Worm (Caenorhabditis elegans) whole organism, early embryonic: ENCODE data around the gene R09F10.8.

Experiments used
- B0310.2 ChIP-seq: sonication (generic microtip); optimal IDR thresholded peaks from 2 replicates; lab custom pipeline; 2016; ENCODE audit warnings: mild to moderate bottlenecking, missing genetic modification characterization, missing compliant biosample characterization
- F13C5.2 ChIP-seq: sonication (generic microtip); optimal IDR thresholded peaks from 2 replicates; lab custom pipeline; 2017; ENCODE audit warnings: mild to moderate bottlenecking, missing genetic modification characterization, inconsistent platforms, missing compliant biosample characterization
- aly-1 ChIP-seq: sonication (generic microtip); optimal IDR thresholded peaks from 2 replicates; lab custom pipeline; 2016; ENCODE audit warnings: missing genetic modification characterization, missing compliant biosample characterization
- ama-1 ChIP-seq: fragments of 150-350 bp; optimal IDR thresholded peaks from 2 replicates; lab custom pipeline; 2014
- ceh-36 ChIP-seq: sonication (generic microtip); optimal IDR thresholded peaks from 2 replicates; lab custom pipeline; 2016; ENCODE audit warnings: missing genetic modification characterization, inconsistent platforms, missing compliant biosample characterization
- flt-1 ChIP-seq: fragments of 200-800 bp; sonication (Bioruptor generic); IDR thresholded peaks from 2 replicates; pipeline ENCODE4 v1.3.6; 2022; ENCODE audit warnings: missing genetic modification characterization, missing compliant biosample characterization
- hnd-1 ChIP-seq: sonication (generic microtip); optimal IDR thresholded peaks from 2 replicates; lab custom pipeline; 2016; ENCODE audit warnings: missing genetic modification characterization, missing compliant biosample characterization
- pes-1 ChIP-seq: fragments of 200-800 bp; sonication (Bioruptor generic); IDR thresholded peaks from 2 replicates; pipeline ENCODE4 v1.3.6; 2022; ENCODE audit warnings: missing genetic modification reagents, missing genetic modification characterization, missing compliant biosample characterization
- scrt-1 ChIP-seq: fragments of 200-800 bp; sonication (Bioruptor generic); IDR thresholded peaks from 2 replicates; pipeline ENCODE4 v1.3.6; 2022; ENCODE audit warnings: missing genetic modification characterization, missing compliant biosample characterization
- sea-1 ChIP-seq: fragments of 200-800 bp; sonication (Bioruptor generic); conservative IDR thresholded peaks from 2 replicates; pipeline ENCODE4 v1.3.6; 2022; ENCODE audit warnings: missing genetic modification characterization, missing compliant biosample characterization
- tra-4 ChIP-seq: sonication (generic microtip); optimal IDR thresholded peaks from 2 replicates; lab custom pipeline; 2017; ENCODE audit warnings: missing genetic modification characterization, missing compliant biosample characterization

- TF ChIP-seq ama-1 (lab: Kevin White, UChicago) (no peak), scrt-1 (GFP tag; lab: Robert Waterston, UW) (no peak), aly-1 (tag; lab: Kevin White, UChicago) (no peak), flt-1 (GFP tag; lab: Robert Waterston, UW) (no peak), sea-1 (GFP tag; lab: Robert Waterston, UW) (no peak), tra-4 (tag; lab: Kevin White, UChicago) (no peak), F13C5.2 (tag; lab: Kevin White, UChicago) (no peak), ceh-36 (tag; lab: Kevin White, UChicago) (no peak), hnd-1 (tag; lab: Kevin White, UChicago) (no peak), B0310.2 (tag; lab: Kevin White, UChicago) (no peak), pes-1 (no peak)
Observed at ce11 chrX:8340393-8340792, 14.1 kb upstream of the R09F10.8 start, which contains the start of gene F55E10.2.
